Fruit fly (Drosophila melanogaster) whole organism, prepupa: ENCODE results near the gene ppk13.

Experiments
- CG10631 ChIP-seq: fragments of 200-800 bp; sonication (Bioruptor generic); optimal IDR thresholded peaks from 2 replicates; lab custom pipeline; 2016; ENCODE audit warnings: missing biosample characterization, missing genetic modification characterization
- CG10669 ChIP-seq: fragments of 200-800 bp; sonication (Bioruptor generic); optimal IDR thresholded peaks from 3 replicates; lab custom pipeline; 2018; ENCODE audit warnings: missing biosample characterization, mild to moderate bottlenecking, missing genetic modification characterization, moderate library complexity
- CG11294 ChIP-seq: fragments of 200-800 bp; sonication (Bioruptor generic); IDR thresholded peaks from 2 replicates; pipeline ENCODE4 v1.3.6; 2022; ENCODE audit warnings: missing biosample characterization, missing genetic modification characterization
- CG1621 ChIP-seq: fragments of 200-800 bp; sonication (Bioruptor generic); optimal IDR thresholded peaks from 3 replicates; lab custom pipeline; 2018; ENCODE audit warnings: missing biosample characterization, mild to moderate bottlenecking, missing genetic modification characterization
- CG3032 ChIP-seq: fragments of 200-800 bp; optimal IDR thresholded peaks from 2 replicates; lab custom pipeline; 2019; ENCODE audit warnings: missing biosample characterization, mild to moderate bottlenecking, missing genetic modification characterization, moderate library complexity
- CG31627 ChIP-seq: fragments of 200-800 bp; sonication (Bioruptor generic); optimal IDR thresholded peaks from 3 replicates; lab custom pipeline; 2016; ENCODE audit warnings: missing biosample characterization, missing genetic modification characterization
- CG32006 ChIP-seq: fragments of 200-800 bp; sonication (Bioruptor generic); optimal IDR thresholded peaks from 3 replicates; lab custom pipeline; 2017; ENCODE audit warnings: missing biosample characterization, mild to moderate bottlenecking, missing genetic modification characterization
- CG3919 ChIP-seq: fragments of 200-800 bp; sonication (Bioruptor generic); optimal IDR thresholded peaks from 3 replicates; lab custom pipeline; 2016; ENCODE audit warnings: missing biosample characterization, missing genetic modification characterization
- CG4318 ChIP-seq: fragments of 200-800 bp; sonication (Bioruptor generic); optimal IDR thresholded peaks from 3 replicates; lab custom pipeline; 2017; ENCODE audit warnings: missing biosample characterization, mild to moderate bottlenecking, missing genetic modification characterization
- CG6276 ChIP-seq: fragments of 200-800 bp; sonication (Bioruptor generic); optimal IDR thresholded peaks from 2 replicates; lab custom pipeline; 2017; ENCODE audit warnings: missing biosample characterization, mild to moderate bottlenecking, missing genetic modification characterization
- CG6792 ChIP-seq: fragments of 200-800 bp; sonication (Bioruptor generic); optimal IDR thresholded peaks from 3 replicates; lab custom pipeline; 2016; ENCODE audit warnings: missing biosample characterization, missing genetic modification characterization
- CG6808 ChIP-seq: fragments of 200-800 bp; sonication (Bioruptor generic); optimal IDR thresholded peaks from 3 replicates; lab custom pipeline; 2017; ENCODE audit warnings: missing biosample characterization, missing genetic modification characterization, mild to moderate bottlenecking, moderate library complexity, missing genetic modification reagents
- CG6854 ChIP-seq: fragments of 200-800 bp; sonication (Bioruptor generic); optimal IDR thresholded peaks from 2 replicates; lab custom pipeline; 2017; ENCODE audit warnings: missing biosample characterization, mild to moderate bottlenecking, missing genetic modification characterization
- CG7368 ChIP-seq: fragments of 200-800 bp; sonication (Bioruptor generic); optimal IDR thresholded peaks from 3 replicates; lab custom pipeline; 2016; ENCODE audit warnings: missing biosample characterization, missing genetic modification characterization
- CG8119 ChIP-seq: fragments of 200-800 bp; sonication (Bioruptor generic); IDR thresholded peaks from 3 replicates; pipeline ENCODE4 v1.3.6; 2022; ENCODE audit warnings: missing biosample characterization, missing genetic modification characterization
- CG8319 ChIP-seq: fragments of 200-800 bp; sonication (Bioruptor generic); optimal IDR thresholded peaks from 3 replicates; lab custom pipeline; 2016; ENCODE audit warnings: missing biosample characterization, missing genetic modification characterization
- Eip75B ChIP-seq: fragments of 200-800 bp; sonication (Bioruptor generic); optimal IDR thresholded peaks from 3 replicates; lab custom pipeline; 2016; ENCODE audit warnings: missing biosample characterization, missing genetic modification characterization
- Eip78C ChIP-seq: fragments of 200-800 bp; sonication (Bioruptor generic); peaks from one replicate; lab custom pipeline; 2016; ENCODE audit warnings: missing biosample characterization, missing genetic modification characterization
- Ets21C ChIP-seq: fragments of 200-800 bp; sonication (Bioruptor generic); optimal IDR thresholded peaks from 3 replicates; lab custom pipeline; 2016; ENCODE audit warnings: missing biosample characterization, missing genetic modification characterization
- Ets96B ChIP-seq: fragments of 200-800 bp; optimal IDR thresholded peaks from 2 replicates; lab custom pipeline; 2019; ENCODE audit warnings: missing biosample characterization, mild to moderate bottlenecking, missing genetic modification characterization, moderate library complexity
- Hr38 ChIP-seq: sonication (Bioruptor generic); optimal IDR thresholded peaks from 2 replicates; lab custom pipeline; 2016; ENCODE audit warnings: missing biosample characterization, missing genetic modification characterization
- Hr39 ChIP-seq: fragments of 200-800 bp; sonication (Bioruptor generic); optimal IDR thresholded peaks from 2 replicates; lab custom pipeline; 2016; ENCODE audit warnings: missing biosample characterization, missing genetic modification characterization
- Hr4 ChIP-seq: fragments of 200-800 bp; sonication (Bioruptor generic); optimal IDR thresholded peaks from 3 replicates; lab custom pipeline; 2016; ENCODE audit warnings: missing biosample characterization, missing genetic modification characterization
- Lpt ChIP-seq: fragments of 200-800 bp; sonication (Bioruptor generic); optimal IDR thresholded peaks from 3 replicates; lab custom pipeline; 2016; ENCODE audit warnings: missing biosample characterization, missing genetic modification characterization
- Met ChIP-seq: fragments of 200-800 bp; sonication (Bioruptor generic); optimal IDR thresholded peaks from 3 replicates; lab custom pipeline; 2016; ENCODE audit warnings: missing biosample characterization, missing genetic modification characterization
- OdsH ChIP-seq: fragments of 200-800 bp; sonication (Bioruptor generic); optimal IDR thresholded peaks from 3 replicates; lab custom pipeline; 2016; ENCODE audit warnings: missing biosample characterization, missing genetic modification characterization
- Smox ChIP-seq: fragments of 200-800 bp; sonication (Bioruptor generic); optimal IDR thresholded peaks from 3 replicates; lab custom pipeline; 2016; ENCODE audit warnings: missing biosample characterization, missing genetic modification characterization
- Sox102F ChIP-seq: fragments of 200-800 bp; sonication (Bioruptor generic); optimal IDR thresholded peaks from 2 replicates; lab custom pipeline; 2016; ENCODE audit warnings: missing biosample characterization, mild to moderate bottlenecking, missing genetic modification characterization
- Sox14 ChIP-seq: fragments of 200-800 bp; sonication (Bioruptor generic); optimal IDR thresholded peaks from 3 replicates; lab custom pipeline; 2016; ENCODE audit warnings: missing biosample characterization, missing genetic modification characterization
- Sox15 ChIP-seq: fragments of 200-800 bp; sonication (Bioruptor generic); optimal IDR thresholded peaks from 3 replicates; lab custom pipeline; 2016; ENCODE audit warnings: missing biosample characterization, missing genetic modification characterization
- acj6 ChIP-seq: fragments of 200-800 bp; sonication (Bioruptor generic); optimal IDR thresholded peaks from 3 replicates; lab custom pipeline; 2016; ENCODE audit warnings: missing biosample characterization, missing genetic modification characterization
- dac ChIP-seq: fragments of 200-800 bp; sonication (Bioruptor generic); optimal IDR thresholded peaks from 2 replicates; lab custom pipeline; 2017; ENCODE audit warnings: missing biosample characterization, mild to moderate bottlenecking, missing genetic modification characterization
- dsx ChIP-seq: fragments of 200-800 bp; optimal IDR thresholded peaks from 3 replicates; lab custom pipeline; 2019; ENCODE audit warnings: missing biosample characterization, mild to moderate bottlenecking, missing genetic modification characterization, moderate library complexity; ENCODE audit not compliant: poor library complexity, severe bottlenecking
- esn ChIP-seq: fragments of 200-800 bp; sonication (Bioruptor generic); optimal IDR thresholded peaks from 2 replicates; lab custom pipeline; 2016; ENCODE audit warnings: missing biosample characterization, mild to moderate bottlenecking, missing genetic modification characterization, moderate library complexity
- fd85E ChIP-seq: fragments of 200-800 bp; sonication (Bioruptor generic); optimal IDR thresholded peaks from 3 replicates; lab custom pipeline; 2016; ENCODE audit warnings: missing biosample characterization, missing genetic modification characterization
- fkh ChIP-seq: fragments of 200-800 bp; sonication (Bioruptor generic); optimal IDR thresholded peaks from 3 replicates; lab custom pipeline; 2017; ENCODE audit warnings: missing biosample characterization, mild to moderate bottlenecking, missing genetic modification characterization, moderate library complexity
- lz ChIP-seq: fragments of 200-800 bp; sonication (Bioruptor generic); optimal IDR thresholded peaks from 3 replicates; lab custom pipeline; 2016; ENCODE audit warnings: missing biosample characterization, missing genetic modification characterization
- net ChIP-seq: fragments of 200-800 bp; sonication (Bioruptor generic); optimal IDR thresholded peaks from 3 replicates; lab custom pipeline; 2016; ENCODE audit warnings: missing biosample characterization, missing genetic modification characterization
- pdm3 ChIP-seq: fragments of 200-800 bp; sonication (Bioruptor generic); optimal IDR thresholded peaks from 3 replicates; lab custom pipeline; 2016; ENCODE audit warnings: missing biosample characterization, missing genetic modification characterization
- salr ChIP-seq, 2 experiments: fragments of 200-800 bp; sonication (Bioruptor generic); optimal IDR thresholded peaks; 3 replicates each; lab custom pipeline; 2016 to 2018; ENCODE audit warnings: missing biosample characterization in 2 of 2, missing genetic modification characterization in 2 of 2, mild to moderate bottlenecking in 1 of 2
- ss ChIP-seq, 2 experiments: fragments of 200-800 bp; sonication (Bioruptor generic); optimal IDR thresholded peaks; 2 replicates in 1 of 2; 3 replicates in 1 of 2; lab custom pipeline; 2017 to 2018; ENCODE audit warnings: mild to moderate bottlenecking in 2 of 2, missing biosample characterization in 2 of 2, missing genetic modification characterization in 2 of 2, moderate library complexity in 1 of 2
- svp ChIP-seq: fragments of 200-800 bp; sonication (Bioruptor generic); peaks from one replicate; lab custom pipeline; 2016; ENCODE audit warnings: missing biosample characterization, missing genetic modification characterization

Gene ppk13

dm6 chr2L:21096448-21096994 lies 8.0 kb upstream of the ppk13 start, which contains the start of gene CG34136 (continued):
- TF ChIP-seq CG8119 (GFP tag; lab: Robert Waterston, UW), result peak; percentile 67; the same call in 1 of the 3 replicates
- peak; percentile 59 for TF ChIP-seq Sox102F (GFP tag; lab: Kevin White, UChicago)
- TF ChIP-seq CG6276 (GFP tag; lab: Kevin White, UChicago), result peak; percentile 71
- peak; percentile 52 for TF ChIP-seq CG7368
- peak; percentile 76 for TF ChIP-seq CG1621
- TF ChIP-seq Hr38 (GFP tag; lab: Kevin White, UChicago), result no peak
- TF ChIP-seq ss (GFP tag; optimal IDR thresholded peaks at IDR 0.05; lab: Kevin White, UChicago), result peak; percentile 58 to 80
- peak; percentile 71 for TF ChIP-seq net (GFP tag; lab: Kevin White, UChicago)
- 0 out of 2 replicates have a peak, but pooled peaks have one; percentile 28 for TF ChIP-seq CG11294 (GFP tag; lab: Robert Waterston, UW)
- TF ChIP-seq Eip78C, result peak; percentile 86
- peak; percentile 31 for TF ChIP-seq CG10631 (GFP tag; lab: Kevin White, UChicago)
- no peak for TF ChIP-seq CG8319
- TF ChIP-seq dsx (GFP tag; lab: Kevin White, UChicago), result no peak
- TF ChIP-seq fkh (GFP tag; lab: Kevin White, UChicago), result no peak
- peak; percentile 27 for TF ChIP-seq Lpt (GFP tag; lab: Kevin White, UChicago)
- TF ChIP-seq CG6808 (GFP tag; lab: Kevin White, UChicago), result peak; percentile 44
- TF ChIP-seq acj6, result peak; percentile 46
- TF ChIP-seq CG6854, result peak; percentile 47
- TF ChIP-seq OdsH (GFP tag; lab: Kevin White, UChicago), result peak; percentile 58
- TF ChIP-seq dac (GFP tag; lab: Kevin White, UChicago), result peak; percentile 37
- peak; percentile 21 for TF ChIP-seq CG31627
- peak; percentile 34 to 61 for TF ChIP-seq salr (GFP tag; optimal IDR thresholded peaks at IDR 0.05; lab: Kevin White, UChicago)
- no peak for TF ChIP-seq Ets21C
- TF ChIP-seq Smox, result peak; percentile 3
- TF ChIP-seq pdm3 (GFP tag; lab: Kevin White, UChicago), result peak; percentile 38
- TF ChIP-seq CG3919 (GFP tag; lab: Kevin White, UChicago), result peak; percentile 55
- peak; percentile 23 for TF ChIP-seq CG6792 (GFP tag; lab: Kevin White, UChicago)
- TF ChIP-seq Hr39 (GFP tag; lab: Kevin White, UChicago), result peak; percentile 11
- TF ChIP-seq svp (GFP tag; lab: Kevin White, UChicago), result peak; percentile 96
- TF ChIP-seq fd85E (GFP tag; lab: Kevin White, UChicago), result no peak
- TF ChIP-seq CG3032 (tag; lab: Kevin White, UChicago), result peak; percentile 51
- peak; percentile 41 for TF ChIP-seq Ets96B (tag; lab: Kevin White, UChicago)
- TF ChIP-seq Sox15 (GFP tag; lab: Kevin White, UChicago), result no peak
- TF ChIP-seq CG10669 (GFP tag; lab: Kevin White, UChicago), result peak; percentile 53
- TF ChIP-seq lz, result peak; percentile 36
- peak; percentile 60 for TF ChIP-seq Hr4
- peak; percentile 77 for TF ChIP-seq CG32006 (GFP tag; lab: Kevin White, UChicago)
- TF ChIP-seq esn (GFP tag; lab: Kevin White, UChicago), result peak; percentile 42
- peak; percentile 15 for TF ChIP-seq Sox14 (GFP tag; lab: Kevin White, UChicago)
- peak; percentile 49 for TF ChIP-seq Eip75B (GFP tag; lab: Kevin White, UChicago)
- TF ChIP-seq CG4318 (GFP tag; lab: Kevin White, UChicago), result peak; percentile 32
- TF ChIP-seq Met (GFP tag; lab: Kevin White, UChicago), result peak; percentile 61
